Fruit fly (Drosophila melanogaster): ENCODE results near the gene elg1.

Gene elg1

DNA sequence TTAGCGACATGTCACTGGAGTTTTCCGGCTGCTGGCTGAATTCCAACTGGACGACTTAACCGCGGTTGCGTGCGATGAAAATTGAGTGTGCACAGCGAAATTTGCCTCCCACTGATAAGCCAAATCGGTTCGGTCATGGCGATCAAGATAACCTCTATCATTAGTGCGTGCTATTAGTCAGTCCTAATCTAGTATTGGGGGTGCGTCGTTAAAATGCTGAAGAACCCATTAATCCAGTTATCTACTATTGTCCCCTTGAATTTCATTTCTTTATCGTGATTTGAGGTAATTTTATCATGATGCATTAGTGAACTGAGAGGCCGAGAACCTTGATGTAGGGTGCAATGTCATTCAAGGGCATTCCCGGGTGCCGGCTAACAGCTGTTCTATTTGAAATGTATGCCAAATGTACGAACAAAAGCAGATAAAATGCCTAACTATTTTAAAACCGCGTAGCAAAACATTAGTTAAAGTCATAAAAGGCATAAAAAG lies 3.3 kb upstream of the elg1 start, which contains the start of gene Pgm1 (continued):
- TF ChIP-seq seq (GFP tag; IDR thresholded peaks at IDR 0.05) (peak; percentile 70), exex (tag; optimal IDR thresholded peaks at IDR 0.05) (peak; percentile 97), CG15514 (GFP tag; optimal IDR thresholded peaks at IDR 0.05) (peak; percentile 80), hth (optimal IDR thresholded peaks at IDR 0.05) (no peak), BtbVII (GFP tag; optimal IDR thresholded peaks at IDR 0.05) (peak; percentile 77), fd102C (GFP tag; optimal IDR thresholded peaks at IDR 0.05) (peak; percentile 38), Med (GFP tag) (peak; percentile 98), Pdp1 (GFP tag; optimal IDR thresholded peaks at IDR 0.05) (peak; percentile 85 to 87), stwl (tag; optimal IDR thresholded peaks at IDR 0.05) (peak; percentile 15), ase (GFP tag; IDR thresholded peaks at IDR 0.05) (peak; percentile 28; the same call in 1 of the 3 replicates), Six4 (GFP tag; optimal IDR thresholded peaks at IDR 0.05) (peak; percentile 81), CG3995 (GFP tag; optimal IDR thresholded peaks at IDR 0.05) (peak; percentile 49), CG42726 (GFP tag; IDR thresholded peaks at IDR 0.05; ENCODE audit: partially characterized antibody) (peak; percentile 42; the same call in 1 of the 2 replicates), unpg (GFP tag; optimal IDR thresholded peaks at IDR 0.05) (no peak), CG6654 (GFP tag; optimal IDR thresholded peaks at IDR 0.05) (peak; percentile 50), nmo (GFP tag; optimal IDR thresholded peaks at IDR 0.05) (peak; percentile 82), D (optimal IDR thresholded peaks at IDR 0.05) (no peak), D (GFP tag; optimal IDR thresholded peaks at IDR 0.05) (peak; percentile 74), Drgx (GFP tag; IDR thresholded peaks at IDR 0.05) (peak; percentile 82), jing (GFP tag; optimal IDR thresholded peaks at IDR 0.05) (no peak), Awh (GFP tag; IDR thresholded peaks at IDR 0.05) (peak; percentile 75), esg (GFP tag; conservative IDR thresholded peaks at IDR 0.05) (peak; percentile 78), Atf-2 (GFP tag; optimal IDR thresholded peaks at IDR 0.05) (peak; percentile 89), CG13123 (GFP tag; optimal IDR thresholded peaks at IDR 0.05) (peak; percentile 73), fru (optimal IDR thresholded peaks at IDR 0.05) (no peak), tin (GFP tag; optimal IDR thresholded peaks at IDR 0.05) (peak; percentile 70), Hr39 (optimal IDR thresholded peaks at IDR 0.05) (no peak), CG10267 (tag; optimal IDR thresholded peaks at IDR 0.05) (peak; percentile 70), HLH4C (GFP tag; IDR thresholded peaks at IDR 0.05; ENCODE audit: partially characterized antibody) (0 out of 3 replicates have a peak, but pooled peaks have one; percentile 6), CG32767 (GFP tag; IDR thresholded peaks at IDR 0.05) (peak; percentile 46), CG11695 (GFP tag; IDR thresholded peaks at IDR 0.05) (peak; percentile 68), CG17568 (GFP tag; optimal IDR thresholded peaks at IDR 0.05) (no peak), CG11085 (GFP tag; IDR thresholded peaks at IDR 0.05) (peak; percentile 67), gem (tag; optimal IDR thresholded peaks at IDR 0.05) (no peak), grn (GFP tag; optimal IDR thresholded peaks at IDR 0.05) (peak; percentile 96), aop (GFP tag; IDR thresholded peaks at IDR 0.05) (no peak), cwo (GFP tag; optimal IDR thresholded peaks at IDR 0.05) (peak; percentile 82), Bteb2 (GFP tag; optimal IDR thresholded peaks at IDR 0.05) (peak; percentile 90), CG2202 (tag; optimal IDR thresholded peaks at IDR 0.05) (peak; percentile 54), Meics (GFP tag; optimal IDR thresholded peaks at IDR 0.05) (peak; percentile 84), ara (GFP tag; IDR thresholded peaks at IDR 0.05) (peak; percentile 76), CG12219 (GFP tag; optimal IDR thresholded peaks at IDR 0.05) (peak; percentile 84), dati (GFP tag; IDR thresholded peaks at IDR 0.05) (0 out of 2 replicates have a peak, but pooled peaks have one; percentile 34), slou (GFP tag; optimal IDR thresholded peaks at IDR 0.05) (peak; percentile 48), CG3847 (GFP tag; IDR thresholded peaks at IDR 0.05) (peak; percentile 60), CG3407 (GFP tag; optimal IDR thresholded peaks at IDR 0.05) (peak; percentile 64), Optix (GFP tag; IDR thresholded peaks at IDR 0.05) (peak; percentile 83), Eip74EF (GFP tag; optimal IDR thresholded peaks at IDR 0.05) (peak in 1 of 2 experiments; percentile 82), vfl (GFP tag; optimal IDR thresholded peaks at IDR 0.05) (peak; percentile 84), Blimp-1 (GFP tag; optimal IDR thresholded peaks at IDR 0.05) (no peak), CG10366 (GFP tag; IDR thresholded peaks at IDR 0.05) (peak; percentile 77)
